Fruit fly (Drosophila melanogaster) whole organism, adult: ENCODE data around the gene CG31549.

Experiments used
- CG11617 ChIP-seq: fragments of 200-800 bp; sonication (Bioruptor generic); optimal IDR thresholded peaks from 2 replicates; lab custom pipeline; 2017; ENCODE audit warnings: mild to moderate bottlenecking, missing biosample characterization, missing genetic modification reagents, missing genetic modification characterization
- CG12768 ChIP-seq: fragments of 200-800 bp; sonication (Bioruptor generic); optimal IDR thresholded peaks from 2 replicates; lab custom pipeline; 2017; ENCODE audit warnings: missing biosample characterization, missing genetic modification characterization, mild to moderate bottlenecking, moderate library complexity, missing genetic modification reagents
- CG14711 ChIP-seq: fragments of 200-800 bp; sonication (Bioruptor generic); optimal IDR thresholded peaks from 2 replicates; lab custom pipeline; 2018; ENCODE audit warnings: missing biosample characterization, mild to moderate bottlenecking, missing genetic modification characterization, moderate library complexity
- CG1620 ChIP-seq: fragments of 200-800 bp; sonication (Bioruptor generic); optimal IDR thresholded peaks from 2 replicates; lab custom pipeline; 2016; ENCODE audit warnings: missing biosample characterization, missing genetic modification characterization
- CG33017 ChIP-seq: fragments of 200-800 bp; sonication (Bioruptor generic); optimal IDR thresholded peaks from 2 replicates; lab custom pipeline; 2018; ENCODE audit warnings: missing biosample characterization, mild to moderate bottlenecking, missing genetic modification characterization, moderate library complexity
- CG5204 ChIP-seq: fragments of 200-800 bp; sonication (Bioruptor generic); optimal IDR thresholded peaks from 2 replicates; lab custom pipeline; 2016; ENCODE audit warnings: missing biosample characterization, missing genetic modification characterization
- CG7045 ChIP-seq: fragments of 200-800 bp; sonication (Bioruptor generic); optimal IDR thresholded peaks from 2 replicates; lab custom pipeline; 2017; ENCODE audit warnings: missing biosample characterization, mild to moderate bottlenecking, missing genetic modification characterization
- CG7101 ChIP-seq: fragments of 200-800 bp; sonication (Bioruptor generic); optimal IDR thresholded peaks from 2 replicates; lab custom pipeline; 2018; ENCODE audit warnings: missing biosample characterization, mild to moderate bottlenecking, missing genetic modification characterization, moderate library complexity
- Clk ChIP-seq: fragments of 200-800 bp; sonication (Bioruptor generic); optimal IDR thresholded peaks from 2 replicates; lab custom pipeline; 2017; ENCODE audit warnings: missing biosample characterization, missing genetic modification characterization
- Crg-1 ChIP-seq: fragments of 200-800 bp; sonication (Bioruptor generic); optimal IDR thresholded peaks from 2 replicates; lab custom pipeline; 2016; ENCODE audit warnings: missing biosample characterization, missing genetic modification characterization
- Hr96 ChIP-seq: fragments of 200-800 bp; sonication (Bioruptor generic); optimal IDR thresholded peaks from 2 replicates; lab custom pipeline; 2016; ENCODE audit warnings: missing biosample characterization, missing genetic modification characterization
- Mnt ChIP-seq: fragments of 200-800 bp; sonication (Bioruptor generic); optimal IDR thresholded peaks from 2 replicates; lab custom pipeline; 2016; ENCODE audit warnings: missing biosample characterization, mild to moderate bottlenecking, missing genetic modification characterization
- bab1 ChIP-seq: fragments of 200-800 bp; sonication (Bioruptor generic); optimal IDR thresholded peaks from 3 replicates; lab custom pipeline; 2019; ENCODE audit warnings: missing biosample characterization, mild to moderate bottlenecking, missing genetic modification characterization, moderate library complexity
- cic ChIP-seq: fragments of 200-800 bp; sonication (Bioruptor generic); optimal IDR thresholded peaks from 2 replicates; lab custom pipeline; 2017; ENCODE audit warnings: missing biosample characterization, mild to moderate bottlenecking, missing genetic modification characterization, moderate library complexity
- cnc ChIP-seq, 2 experiments: fragments of >200 bp; optimal IDR thresholded peaks; 2 replicates each; lab custom pipeline; 2017
- kay ChIP-seq: fragments of 200-800 bp; sonication (Bioruptor generic); peaks from one replicate; lab custom pipeline; 2016; ENCODE audit warnings: missing biosample characterization, missing genetic modification characterization, borderline replicate concordance
- ovo ChIP-seq: fragments of 200-800 bp; sonication (Bioruptor generic); optimal IDR thresholded peaks from 2 replicates; lab custom pipeline; 2016; ENCODE audit warnings: missing biosample characterization, missing genetic modification characterization
- pad ChIP-seq: fragments of 200-800 bp; sonication (Bioruptor generic); optimal IDR thresholded peaks from 3 replicates; lab custom pipeline; 2017; ENCODE audit warnings: missing biosample characterization, missing genetic modification characterization, mild to moderate bottlenecking, moderate library complexity, missing genetic modification reagents
- tj ChIP-seq: fragments of 200-800 bp; sonication (Bioruptor generic); optimal IDR thresholded peaks from 3 replicates; lab custom pipeline; 2017; ENCODE audit warnings: missing biosample characterization, mild to moderate bottlenecking, missing genetic modification characterization, moderate library complexity
- toe ChIP-seq: fragments of 200-800 bp; sonication (Bioruptor generic); optimal IDR thresholded peaks from 2 replicates; lab custom pipeline; 2016; ENCODE audit warnings: missing biosample characterization, missing genetic modification characterization

The CG31549 gene

DNA sequence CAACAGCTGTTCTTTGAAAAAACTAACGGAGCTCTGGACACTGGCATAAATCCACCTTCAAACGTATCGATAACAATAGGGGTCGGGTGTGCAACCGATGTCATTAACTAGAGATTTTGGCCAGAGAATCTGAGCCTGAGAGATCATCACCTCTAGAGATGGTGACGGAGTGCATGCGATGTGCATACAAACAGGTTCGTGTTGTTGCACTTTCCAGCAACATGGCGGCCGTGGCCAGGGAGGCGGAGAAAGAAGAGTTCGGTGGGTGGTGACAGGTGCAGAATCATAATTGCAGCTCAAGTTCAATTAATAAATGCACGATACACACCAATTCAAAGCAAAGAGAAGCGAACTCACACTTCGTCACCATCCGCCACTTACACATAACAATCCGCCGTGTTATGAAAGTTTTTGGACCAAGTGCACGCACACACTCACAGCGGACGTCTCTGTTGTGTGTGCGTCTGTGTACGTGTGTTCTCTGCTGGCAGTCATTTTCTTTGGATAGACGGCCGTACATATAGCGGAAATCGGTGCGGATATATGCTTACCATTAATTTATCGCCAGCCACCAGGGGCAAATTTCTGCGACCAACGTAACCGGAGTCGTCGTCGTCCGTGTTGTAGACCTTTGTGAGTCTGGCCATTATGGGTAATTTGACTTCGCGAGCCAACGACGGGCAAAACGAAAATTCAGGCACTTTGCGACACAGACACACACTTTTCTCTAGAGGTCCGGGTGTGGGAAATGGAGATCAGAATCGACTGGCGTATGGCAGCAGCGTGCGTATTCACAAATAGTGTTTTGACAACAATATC is 27.2 kb downstream of the CG31549 start:
- no peak for TF ChIP-seq CG7045 (GFP tag; lab: Kevin White, UChicago)
- no peak for TF ChIP-seq CG11617 (GFP tag; lab: Kevin White, UChicago)
- peak; percentile 35 for TF ChIP-seq cic (GFP tag; lab: Kevin White, UChicago)
- TF ChIP-seq ovo (GFP tag; lab: Kevin White, UChicago) = peak; percentile 77
- no peak for TF ChIP-seq pad (GFP tag; lab: Kevin White, UChicago)
- no peak for TF ChIP-seq CG1620 (GFP tag; lab: Kevin White, UChicago)
- peak; percentile 32 for TF ChIP-seq CG12768 (GFP tag; lab: Kevin White, UChicago)
- peak; percentile 22 for TF ChIP-seq bab1
- no peak for TF ChIP-seq Clk

DNA sequence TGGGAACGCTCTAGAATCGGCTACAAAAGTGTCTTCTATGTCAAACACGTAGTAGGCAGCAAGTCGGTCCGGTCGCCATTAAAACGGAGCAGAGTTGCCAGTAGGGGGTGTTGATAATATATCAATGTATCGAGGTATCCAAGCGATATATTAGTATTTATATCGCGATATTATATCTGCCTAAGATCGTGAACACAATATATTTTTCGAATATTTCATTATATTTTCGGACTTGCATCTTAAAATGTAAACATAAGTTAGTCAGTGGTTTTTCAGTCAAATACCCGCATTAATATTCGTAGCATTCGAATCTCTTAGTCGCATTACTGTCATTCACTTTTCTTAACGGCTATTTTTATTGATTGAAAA is 27.8 kb downstream of the CG31549 start, which contains the start of gene CG2182:
Gene CG2182 (minus strand): TSS at position 84 of the 369 bp plus-strand sequence.
- TF ChIP-seq CG12768 (GFP tag; lab: Kevin White, UChicago) = no peak
- TF ChIP-seq CG14711 = no peak
- TF ChIP-seq toe (GFP tag; lab: Kevin White, UChicago) = peak; percentile 38
- TF ChIP-seq CG7101 (tag; lab: Kevin White, UChicago) = no peak
- no peak for TF ChIP-seq pad (GFP tag; lab: Kevin White, UChicago)
- no peak for TF ChIP-seq CG5204 (GFP tag; lab: Kevin White, UChicago)
- TF ChIP-seq CG11617 (GFP tag; lab: Kevin White, UChicago) = no peak
- peak; percentile 60 for TF ChIP-seq CG1620 (GFP tag; lab: Kevin White, UChicago)
- TF ChIP-seq Crg-1 (GFP tag; lab: Kevin White, UChicago) = peak; percentile 9
- TF ChIP-seq ovo (GFP tag; lab: Kevin White, UChicago) = no peak
- no peak for TF ChIP-seq CG33017 (tag; lab: Kevin White, UChicago)

DNA sequence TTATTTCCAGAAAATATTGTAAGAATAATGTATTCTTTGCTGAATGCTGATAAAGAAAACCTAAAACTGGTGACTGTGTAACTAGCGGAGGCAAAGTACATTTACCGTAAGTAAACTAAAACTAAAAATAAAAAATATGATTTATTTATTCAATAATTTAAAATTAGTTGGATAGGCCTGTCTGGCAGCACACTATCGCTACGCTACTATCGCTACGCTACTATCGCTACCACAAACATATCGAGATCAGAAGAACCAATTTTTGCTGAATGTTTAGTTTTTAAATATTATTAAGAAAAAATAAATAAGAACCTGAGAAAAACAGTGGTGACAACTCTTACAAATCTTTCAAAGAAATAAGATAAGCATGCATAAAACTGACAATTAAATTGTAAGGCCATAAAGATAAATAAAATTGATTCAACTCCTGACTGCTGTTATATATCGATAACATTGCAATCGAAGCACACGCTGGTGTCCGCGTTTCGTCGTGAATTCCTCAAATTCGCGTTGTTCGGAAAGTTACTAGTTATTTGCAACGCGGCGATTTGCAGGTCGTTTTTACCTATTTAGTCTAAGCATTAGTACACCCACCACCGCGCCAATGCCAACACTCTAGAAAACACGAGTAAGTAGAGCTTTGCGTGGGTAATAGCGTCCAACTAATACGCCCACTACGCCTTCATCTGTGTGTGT is 28.4 kb downstream of the CG31549 start, which contains the start of gene Wdr33:
Gene Wdr33 (plus strand): TSS at position 438 of the 696 bp plus-strand sequence.
- peak; percentile 44 for TF ChIP-seq ovo (GFP tag; lab: Kevin White, UChicago)
- TF ChIP-seq cnc (optimal IDR thresholded peaks at IDR 0.05; lab: Kevin White, UChicago) = no peak
- no peak for TF ChIP-seq Crg-1 (GFP tag; lab: Kevin White, UChicago)
- peak; percentile 43 for TF ChIP-seq CG7045 (GFP tag; lab: Kevin White, UChicago)
- TF ChIP-seq cic (GFP tag; lab: Kevin White, UChicago) = no peak
- peak; percentile 58 for TF ChIP-seq CG11617 (GFP tag; lab: Kevin White, UChicago)
- TF ChIP-seq CG14711 = no peak
- no peak for TF ChIP-seq kay (GFP tag; lab: Kevin White, UChicago)
- TF ChIP-seq CG1620 (GFP tag; lab: Kevin White, UChicago) = no peak
- TF ChIP-seq tj (GFP tag; lab: Kevin White, UChicago) = peak; percentile 88
- peak; percentile 52 for TF ChIP-seq Mnt (GFP tag; lab: Kevin White, UChicago)
- TF ChIP-seq pad (GFP tag; lab: Kevin White, UChicago) = peak; percentile 24
- no peak for TF ChIP-seq Hr96 (GFP tag; lab: Kevin White, UChicago)
- no peak for TF ChIP-seq bab1
- no peak for TF ChIP-seq toe (GFP tag; lab: Kevin White, UChicago)
- TF ChIP-seq CG7101 (tag; lab: Kevin White, UChicago) = peak; percentile 37
- TF ChIP-seq CG33017 (tag; lab: Kevin White, UChicago) = peak; percentile 39
- no peak for TF ChIP-seq Clk
- peak; percentile 52 for TF ChIP-seq CG5204 (GFP tag; lab: Kevin White, UChicago)
- peak; percentile 41 for TF ChIP-seq CG12768 (GFP tag; lab: Kevin White, UChicago)

DNA sequence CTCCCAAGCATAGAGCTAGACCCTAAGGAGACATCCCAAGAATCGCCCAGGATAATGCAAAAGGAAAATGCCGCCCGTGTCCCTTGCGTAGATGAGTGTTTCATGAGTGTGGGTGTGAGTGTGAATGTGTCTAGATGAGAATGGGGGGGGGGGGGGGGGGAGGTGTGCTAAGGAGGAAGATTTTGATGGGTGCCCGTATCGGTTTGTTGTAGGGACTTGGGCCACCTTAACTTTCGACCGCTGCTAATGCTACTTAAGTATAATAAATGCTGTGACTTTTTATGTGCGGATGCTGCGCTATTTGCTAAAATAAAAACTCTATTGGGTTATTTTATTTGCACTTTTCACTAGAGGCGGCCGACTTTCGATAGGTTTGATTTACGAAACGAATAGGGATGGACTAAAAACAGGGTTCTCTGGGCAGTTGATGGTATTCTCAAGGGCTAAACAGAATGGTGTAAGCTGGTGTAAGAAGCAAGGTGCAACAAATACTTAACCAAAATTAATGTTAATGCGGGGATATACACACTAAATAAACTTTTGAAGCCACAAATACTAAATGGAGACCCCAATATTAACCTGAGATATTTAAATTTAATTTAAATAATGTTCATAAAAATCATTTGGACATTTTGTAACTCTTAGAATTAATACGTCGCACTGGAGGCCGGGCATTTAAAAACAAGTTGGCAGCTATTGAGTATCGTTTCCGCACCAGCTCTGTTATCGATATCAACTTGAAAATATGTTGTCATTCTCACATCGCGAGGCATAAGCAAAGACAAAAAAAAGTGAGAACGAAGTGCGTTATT is 37.1 kb downstream of the CG31549 start, which contains the start of the genes Xe7 and Atg17:
Gene Xe7 (minus strand): TSS at position 407 of the 812 bp plus-strand sequence.
Gene Atg17 (plus strand): TSS at position 786 of the 812 bp plus-strand sequence.
- TF ChIP-seq CG5204 (GFP tag; lab: Kevin White, UChicago) (peak; percentile 97), cic (GFP tag; lab: Kevin White, UChicago) (peak; percentile 29), CG7101 (tag; lab: Kevin White, UChicago) (peak; percentile 93), Mnt (GFP tag; lab: Kevin White, UChicago) (peak; percentile 86), CG12768 (GFP tag; lab: Kevin White, UChicago) (peak; percentile 95), toe (GFP tag; lab: Kevin White, UChicago) (peak; percentile 98), Hr96 (GFP tag; lab: Kevin White, UChicago) (peak; percentile 94), cnc (optimal IDR thresholded peaks at IDR 0.05; lab: Kevin White, UChicago) (peak in 1 of 2 experiments; percentile 57), ovo (GFP tag; lab: Kevin White, UChicago) (peak; percentile 91), kay (GFP tag; lab: Kevin White, UChicago) (peak; percentile 51), Crg-1 (GFP tag; lab: Kevin White, UChicago) (peak; percentile 94), bab1 (peak; percentile 84), Clk (peak; percentile 88), CG7045 (GFP tag; lab: Kevin White, UChicago) (peak; percentile 92), pad (GFP tag; lab: Kevin White, UChicago) (peak; percentile 79), CG1620 (GFP tag; lab: Kevin White, UChicago) (peak; percentile 96), CG33017 (tag; lab: Kevin White, UChicago) (peak; percentile 89), CG11617 (GFP tag; lab: Kevin White, UChicago) (peak; percentile 92), tj (GFP tag; lab: Kevin White, UChicago) (peak; percentile 59), CG14711 (peak; percentile 90)
